Worm (Caenorhabditis elegans) whole organism, late embryonic: ENCODE data around the gene Y116A8B.1.

Experiments
- C38D4.7 ChIP-seq: fragments of 200-800 bp; sonication (Bioruptor generic); optimal IDR thresholded peaks from 2 replicates; lab custom pipeline; 2018; ENCODE audit warnings: mild to moderate bottlenecking, missing genetic modification characterization, moderate library complexity, missing compliant biosample characterization
- K09A11.1 ChIP-seq: sonication (generic microtip); optimal IDR thresholded peaks from 2 replicates; lab custom pipeline; 2017; ENCODE audit warnings: antibody characterized with exemption, mild to moderate bottlenecking, missing genetic modification characterization, missing compliant biosample characterization; ENCODE audit not compliant: insufficient read depth
- hlh-30 ChIP-seq: sonication (generic microtip); optimal IDR thresholded peaks from 2 replicates; lab custom pipeline; 2017; ENCODE audit warnings: antibody characterized with exemption, missing genetic modification characterization, missing compliant biosample characterization; ENCODE audit not compliant: insufficient read depth
- nfya-1 ChIP-seq: sonication (generic microtip); optimal IDR thresholded peaks from 2 replicates; lab custom pipeline; 2017; ENCODE audit warnings: missing genetic modification characterization, mild to moderate bottlenecking, missing compliant biosample characterization, antibody characterized with exemption, moderate library complexity
- ref-2 ChIP-seq: sonication (generic microtip); optimal IDR thresholded peaks from 2 replicates; lab custom pipeline; 2016; ENCODE audit warnings: missing genetic modification characterization, missing compliant biosample characterization
- rnt-1 ChIP-seq: sonication (generic microtip); optimal IDR thresholded peaks from 2 replicates; lab custom pipeline; 2016; ENCODE audit warnings: missing genetic modification characterization, missing compliant biosample characterization
- zip-5 ChIP-seq: sonication (generic microtip); optimal IDR thresholded peaks from 2 replicates; lab custom pipeline; 2016; ENCODE audit warnings: missing genetic modification characterization, missing compliant biosample characterization

- TF ChIP-seq rnt-1 (no peak), C38D4.7 (GFP tag; lab: Kevin White, UChicago) (no peak), zip-5 (no peak), nfya-1 (no peak), K09A11.1 (tag; lab: Kevin White, UChicago) (no peak), ref-2 (tag; lab: Kevin White, UChicago) (no peak), hlh-30 (tag; lab: Kevin White, UChicago) (no peak)
Observed at ce11 chrIV:17259310-17259709, 43.2 kb downstream of the Y116A8B.1 start, which contains the start of gene phyh-1.
